Worm (Caenorhabditis elegans): ENCODE results near the gene K02D10.3.
A peak's percentile ranks its signal among the peaks of the same experiment; 100 is the strongest.

The K02D10.3 gene

DNA sequence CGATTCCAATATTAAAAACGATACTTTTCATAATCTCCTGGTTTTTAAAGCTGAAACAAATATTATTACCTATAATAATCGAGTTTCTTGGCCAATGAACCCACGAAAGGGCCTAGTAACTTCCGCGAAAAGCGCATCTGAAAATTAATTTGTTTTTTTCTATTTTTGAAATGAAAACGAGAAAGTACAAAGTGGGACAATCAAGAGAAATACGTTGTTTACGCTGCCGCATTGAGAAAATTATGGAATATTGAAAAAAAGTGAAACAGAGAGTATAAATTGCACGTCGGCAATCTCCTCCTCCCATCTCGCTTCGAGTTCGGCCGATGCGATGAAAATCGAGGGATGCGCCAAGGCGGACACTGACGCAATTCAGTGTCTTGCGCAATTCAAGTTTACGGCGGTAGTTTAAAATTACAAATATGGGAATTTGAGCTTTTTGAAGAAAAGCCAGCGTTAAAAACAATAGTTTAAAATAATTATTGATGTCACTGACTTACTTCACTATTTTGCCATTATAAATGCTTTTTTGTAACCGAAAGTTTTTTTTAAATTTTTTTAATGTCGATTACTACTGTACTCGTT, 30.4 kb downstream of the K02D10.3 start, which contains the start of gene pdhk-2 (continued):
- TF ChIP-seq pag-3 (tag; optimal IDR thresholded peaks at IDR 0.05; ENCODE audit: borderline replicate concordance, insufficient read depth) (no peak), snpc-4 (tag; optimal IDR thresholded peaks at IDR 0.05) (peak; percentile 84), unc-98 (GFP tag; IDR thresholded peaks at IDR 0.05) (peak; percentile 47; the same call in 1 of the 2 replicates), mab-9 (GFP tag; IDR thresholded peaks at IDR 0.05) (peak; percentile 68), nhr-20 (tag; optimal IDR thresholded peaks at IDR 0.05) (peak; percentile 96), grh-1 (GFP tag; IDR thresholded peaks at IDR 0.05) (peak; percentile 98), unc-30 (tag; optimal IDR thresholded peaks at IDR 0.05) (no peak), nhr-47 (tag; optimal IDR thresholded peaks at IDR 0.05) (peak; percentile 97), nhr-84 (tag; optimal IDR thresholded peaks at IDR 0.05) (no peak), lir-3 (tag; optimal IDR thresholded peaks at IDR 0.05; ENCODE audit: poor library complexity) (peak; percentile 82), fkh-10 (GFP tag; optimal IDR thresholded peaks at IDR 0.05) (peak; percentile 93), hlh-17 (GFP tag; optimal IDR thresholded peaks at IDR 0.05; ENCODE audit: borderline replicate concordance) (no peak), dpl-1 (GFP tag; optimal IDR thresholded peaks at IDR 0.05) (peak; percentile 99 to 100 (median 99)), ces-1 (GFP tag; optimal IDR thresholded peaks at IDR 0.05) (no peak), dsc-1 (tag; optimal IDR thresholded peaks at IDR 0.05) (peak; percentile 96), ceh-63 (GFP tag; optimal IDR thresholded peaks at IDR 0.05) (no peak), lin-13 (GFP tag; optimal IDR thresholded peaks at IDR 0.05) (peak; percentile 92), zip-4 (GFP tag; optimal IDR thresholded peaks at IDR 0.05) (peak; percentile 89), Y116A8C.19 (tag; optimal IDR thresholded peaks at IDR 0.05; ENCODE audit: borderline replicate concordance) (no peak), mep-1 (tag; optimal IDR thresholded peaks at IDR 0.05) (peak; percentile 98), C16A3.4 (tag; optimal IDR thresholded peaks at IDR 0.05) (peak; percentile 97), egl-27 (tag; optimal IDR thresholded peaks at IDR 0.05) (no peak), efl-3 (GFP tag; optimal IDR thresholded peaks at IDR 0.05) (peak; percentile 53), nhr-77 (tag; optimal IDR thresholded peaks at IDR 0.05) (peak; percentile 85), blmp-1 (tag; optimal IDR thresholded peaks at IDR 0.05) (peak; percentile 80), nhr-19 (GFP tag; conservative IDR thresholded peaks at IDR 0.05) (peak; percentile 95), lin-15B (tag; optimal IDR thresholded peaks at IDR 0.05) (peak; percentile 90), efl-1 (optimal IDR thresholded peaks at IDR 0.05) (peak; percentile 97 to 100), efl-1 (GFP tag; optimal IDR thresholded peaks at IDR 0.05 in 1 of 2) (peak; percentile 99 to 100), nhr-237 (tag; optimal IDR thresholded peaks at IDR 0.05) (peak; percentile 45), fkh-4 (tag; optimal IDR thresholded peaks at IDR 0.05; ENCODE audit: borderline replicate concordance) (peak; percentile 72), swsn-7 (tag; optimal IDR thresholded peaks at IDR 0.05) (peak; percentile 96), lsy-2 (tag; optimal IDR thresholded peaks at IDR 0.05) (peak; percentile 95), ets-5 (GFP tag; IDR thresholded peaks at IDR 0.05) (no peak), sptf-1 (tag; optimal IDR thresholded peaks at IDR 0.05) (no peak), nhr-28 (tag; optimal IDR thresholded peaks at IDR 0.05) (no peak), jun-1 (tag; optimal IDR thresholded peaks at IDR 0.05) (peak; percentile 87), vab-15 (tag; optimal IDR thresholded peaks at IDR 0.05) (peak; percentile 75), unc-130 (tag; optimal IDR thresholded peaks at IDR 0.05) (peak; percentile 80), sox-4 (tag; optimal IDR thresholded peaks at IDR 0.05) (peak; percentile 81), xbp-1 (tag; optimal IDR thresholded peaks at IDR 0.05) (peak; percentile 93), skn-1 (tag; optimal IDR thresholded peaks at IDR 0.05) (peak; percentile 71), hlh-4 (tag; optimal IDR thresholded peaks at IDR 0.05) (no peak), irx-1 (tag; optimal IDR thresholded peaks at IDR 0.05) (peak; percentile 92), C34B4.2 (tag; optimal IDR thresholded peaks at IDR 0.05) (peak; percentile 49), nhr-76 (tag; optimal IDR thresholded peaks at IDR 0.05) (no peak), lin-39 (tag; optimal IDR thresholded peaks at IDR 0.05) (peak; percentile 94)
